Fruit fly (Drosophila melanogaster) Kc167 (cell line): Measurements from ENCODE around the gene amd.

Experiments
- Myc ChIP-seq: fragments of >200 bp; optimal IDR thresholded peaks from 2 replicates; lab custom pipeline; 2017; ENCODE audit warnings: missing external identifiers
- Sin3A ChIP-seq: fragments of >200 bp; optimal IDR thresholded peaks from 2 replicates; lab custom pipeline; 2018; ENCODE audit warnings: missing external identifiers
- h ChIP-seq: fragments of >200 bp; optimal IDR thresholded peaks from 3 replicates; lab custom pipeline; 2018; ENCODE audit warnings: missing external identifiers
- insv ChIP-seq: fragments of >200 bp; optimal IDR thresholded peaks from 3 replicates; lab custom pipeline; 2018; ENCODE audit warnings: missing external identifiers
- psq ChIP-seq: fragments of >200 bp; optimal IDR thresholded peaks from 2 replicates; lab custom pipeline; 2017; ENCODE audit warnings: missing external identifiers
- ttk ChIP-seq: sonication (Bioruptor generic); optimal IDR thresholded peaks from 2 replicates; lab custom pipeline; 2017; ENCODE audit warnings: missing external identifiers

Gene amd

dm6 chr2L:19093868-19094267 is 16.1 kb upstream of the amd start:
- no peak for TF ChIP-seq ttk (lab: Kevin White, UChicago)
- no peak for TF ChIP-seq insv (lab: Kevin White, UChicago)
- TF ChIP-seq psq: no peak

dm6 chr2L:19096361-19096760 is 13.6 kb upstream of the amd start:
- TF ChIP-seq insv (lab: Kevin White, UChicago) (no peak), Sin3A (lab: Kevin White, UChicago) (no peak), h (lab: Kevin White, UChicago) (no peak), ttk (lab: Kevin White, UChicago) (no peak), Myc (lab: Kevin White, UChicago) (no peak), psq (no peak)

- TF ChIP-seq ttk (lab: Kevin White, UChicago): no peak
- no peak for TF ChIP-seq insv (lab: Kevin White, UChicago)
- TF ChIP-seq Sin3A (lab: Kevin White, UChicago): no peak
- no peak for TF ChIP-seq h (lab: Kevin White, UChicago)
- TF ChIP-seq Myc (lab: Kevin White, UChicago): no peak
- no peak for TF ChIP-seq psq
Measured at dm6 chr2L:19097374-19097773, 12.6 kb upstream of the amd start.

DNA sequence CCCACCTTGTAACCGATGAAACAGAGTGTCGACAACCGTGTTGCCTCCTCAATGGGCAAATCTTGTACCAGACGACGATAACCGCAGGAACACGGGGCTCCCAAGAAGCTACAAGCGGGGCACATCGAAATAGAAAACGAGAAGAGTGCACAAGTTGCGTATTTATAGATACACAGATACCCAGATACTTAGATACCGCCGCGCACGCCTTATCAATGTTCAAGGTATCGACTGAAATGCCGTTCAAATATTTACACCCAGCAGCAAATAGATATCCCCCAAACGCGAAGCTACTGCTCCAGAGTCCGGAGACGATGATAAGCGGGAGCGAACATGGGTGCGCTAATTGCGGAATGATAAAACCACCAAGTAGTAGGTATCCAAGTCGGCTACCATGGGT is 11.3 kb upstream of the amd start:
- TF ChIP-seq psq: no peak
- TF ChIP-seq Sin3A (lab: Kevin White, UChicago): no peak
- no peak for TF ChIP-seq ttk (lab: Kevin White, UChicago)
- TF ChIP-seq insv (lab: Kevin White, UChicago): no peak
- TF ChIP-seq h (lab: Kevin White, UChicago): no peak
- TF ChIP-seq Myc (lab: Kevin White, UChicago): no peak

DNA sequence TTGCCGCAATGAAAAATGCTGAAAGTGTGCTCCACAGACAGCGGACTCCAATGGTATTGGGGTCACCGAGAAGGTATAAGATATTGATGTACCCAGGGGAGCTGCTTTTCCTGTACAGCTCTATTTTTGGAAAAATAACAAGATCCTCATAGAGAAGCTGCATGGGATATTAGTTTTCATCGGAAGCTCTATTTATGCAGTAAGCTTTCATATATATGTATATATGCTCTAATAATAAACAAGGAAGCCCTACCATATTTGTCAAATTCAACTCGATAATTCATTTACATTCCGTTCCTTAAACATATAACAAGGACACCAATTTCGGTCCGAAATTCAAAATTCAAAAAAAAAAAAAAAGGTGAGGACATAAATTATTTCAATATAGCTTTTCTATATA is 8.2 kb upstream of the amd start, which contains the start of the genes CG17344 and CG43731:
CG17344 (plus strand) TSS at position 301 of the 400 bp plus-strand sequence.
CG43731 (plus strand) TSS at position 301 of the 400 bp plus-strand sequence.
- TF ChIP-seq psq (no peak), Sin3A (lab: Kevin White, UChicago) (no peak), ttk (lab: Kevin White, UChicago) (no peak), insv (lab: Kevin White, UChicago) (no peak), h (lab: Kevin White, UChicago) (no peak), Myc (lab: Kevin White, UChicago) (no peak)

dm6 chr2L:19103176-19103921 is 6.6 kb upstream of the amd start:
- no peak for TF ChIP-seq Sin3A (lab: Kevin White, UChicago)
- TF ChIP-seq h (lab: Kevin White, UChicago): no peak
- no peak for TF ChIP-seq Myc (lab: Kevin White, UChicago)
- TF ChIP-seq psq: no peak
- TF ChIP-seq ttk (lab: Kevin White, UChicago): no peak
- no peak for TF ChIP-seq insv (lab: Kevin White, UChicago)

- TF ChIP-seq insv (lab: Kevin White, UChicago): no peak
- no peak for TF ChIP-seq Sin3A (lab: Kevin White, UChicago)
- no peak for TF ChIP-seq h (lab: Kevin White, UChicago)
- TF ChIP-seq ttk (lab: Kevin White, UChicago): no peak
- no peak for TF ChIP-seq Myc (lab: Kevin White, UChicago)
- no peak for TF ChIP-seq psq
Measured at dm6 chr2L:19104383-19104782, 5.6 kb upstream of the amd start.

dm6 chr2L:19106235-19106634 is 3.7 kb upstream of the amd start:
- TF ChIP-seq Myc (lab: Kevin White, UChicago) (no peak), ttk (lab: Kevin White, UChicago) (no peak), insv (lab: Kevin White, UChicago) (no peak), h (lab: Kevin White, UChicago) (no peak), psq (no peak), Sin3A (lab: Kevin White, UChicago) (no peak)

DNA sequence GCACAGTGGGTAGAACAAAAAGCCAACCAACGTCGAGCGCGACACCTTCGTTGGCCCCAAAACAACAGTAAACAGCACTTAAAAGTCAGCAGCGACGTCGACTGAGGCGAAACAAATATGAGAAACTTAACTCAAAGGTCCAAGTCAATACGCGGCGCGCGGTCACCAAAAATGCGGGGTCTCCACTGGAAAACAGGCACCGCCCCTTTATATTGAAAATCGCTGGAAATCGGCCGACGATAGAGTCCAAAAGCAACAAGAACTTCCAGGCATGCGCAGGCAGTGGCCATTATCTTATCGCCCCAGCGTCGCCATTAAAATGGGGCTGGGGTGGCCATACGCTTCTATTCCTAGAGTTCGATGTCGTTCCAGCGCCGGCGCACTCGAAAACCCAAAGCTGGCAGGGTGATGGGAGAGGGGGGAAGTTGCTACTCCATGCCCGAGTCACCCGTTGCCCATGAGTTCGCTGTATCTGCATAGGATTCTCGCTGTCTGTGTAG is 1.5 kb upstream of the amd start, which contains the start of gene Lim3:
Lim3 (minus strand) TSS at position 51 of the 500 bp plus-strand sequence.
- no peak for TF ChIP-seq ttk (lab: Kevin White, UChicago)
- no peak for TF ChIP-seq h (lab: Kevin White, UChicago)
- no peak for TF ChIP-seq psq

dm6 chr2L:19111137-19111536 is 1.2 kb downstream of the amd start:
- no peak for TF ChIP-seq Myc (lab: Kevin White, UChicago)
- no peak for TF ChIP-seq ttk (lab: Kevin White, UChicago)
- TF ChIP-seq Sin3A (lab: Kevin White, UChicago): no peak
- TF ChIP-seq h (lab: Kevin White, UChicago): no peak
- no peak for TF ChIP-seq insv (lab: Kevin White, UChicago)
- TF ChIP-seq psq: no peak

- no peak for TF ChIP-seq psq
- no peak for TF ChIP-seq Sin3A (lab: Kevin White, UChicago)
- TF ChIP-seq h (lab: Kevin White, UChicago): no peak
- no peak for TF ChIP-seq insv (lab: Kevin White, UChicago)
Measured at dm6 chr2L:19111729-19112128, 1.8 kb downstream of the amd start.

- no peak for TF ChIP-seq Sin3A (lab: Kevin White, UChicago)
- no peak for TF ChIP-seq ttk (lab: Kevin White, UChicago)
- TF ChIP-seq h (lab: Kevin White, UChicago): no peak
- no peak for TF ChIP-seq insv (lab: Kevin White, UChicago)
- no peak for TF ChIP-seq psq
- no peak for TF ChIP-seq Myc (lab: Kevin White, UChicago)
Measured at dm6 chr2L:19112200-19112599, 2.2 kb downstream of the amd start.
